Worm (Caenorhabditis elegans) whole organism, midembryonic: Measurements from ENCODE around the gene crn-2.

Experiments
- T22C8.4 ChIP-seq: fragments of 200-800 bp; sonication (Bioruptor generic); IDR thresholded peaks from 2 replicates; pipeline ENCODE4 v1.3.6; 2022; ENCODE audit warnings: missing genetic modification characterization, missing compliant biosample characterization
- cog-1 ChIP-seq: sonication (generic microtip); optimal IDR thresholded peaks from 2 replicates; lab custom pipeline; 2016; ENCODE audit warnings: missing genetic modification characterization, missing compliant biosample characterization
- flt-1 ChIP-seq: fragments of 200-800 bp; sonication (Bioruptor generic); IDR thresholded peaks from 2 replicates; pipeline ENCODE4 v1.3.6; 2022; ENCODE audit warnings: missing genetic modification characterization, missing compliant biosample characterization
- klf-2 ChIP-seq: fragments of 200-800 bp; sonication (Bioruptor generic); conservative IDR thresholded peaks from 2 replicates; pipeline ENCODE4 v1.3.6; 2022; ENCODE audit warnings: missing genetic modification reagents, missing genetic modification characterization, missing compliant biosample characterization
- med-1 ChIP-seq: sonication (generic microtip); optimal IDR thresholded peaks from 2 replicates; lab custom pipeline; 2017; ENCODE audit warnings: missing genetic modification characterization, mild to moderate bottlenecking, missing compliant biosample characterization, antibody characterized with exemption, missing genetic modification reagents; ENCODE audit not compliant: insufficient read depth
- ref-1 ChIP-seq: fragments of 200-800 bp; sonication (Bioruptor generic); conservative IDR thresholded peaks from 2 replicates; pipeline ENCODE4 v1.3.6; 2022; ENCODE audit warnings: missing genetic modification reagents, missing genetic modification characterization, missing compliant biosample characterization
- tab-1 ChIP-seq: fragments of 200-800 bp; sonication (Bioruptor generic); IDR thresholded peaks from 2 replicates; pipeline ENCODE4 v1.3.6; 2022; ENCODE audit warnings: missing genetic modification characterization, missing compliant biosample characterization
- ztf-23 ChIP-seq: fragments of 200-800 bp; sonication (Bioruptor generic); IDR thresholded peaks from 2 replicates; pipeline ENCODE4 v1.3.6; 2022; ENCODE audit warnings: missing genetic modification reagents, missing genetic modification characterization, missing compliant biosample characterization
- ztf-29 ChIP-seq: fragments of 200-800 bp; sonication (Bioruptor generic); IDR thresholded peaks from 2 replicates; pipeline ENCODE4 v1.3.6; 2022; ENCODE audit warnings: missing genetic modification reagents, missing genetic modification characterization, missing compliant biosample characterization

Gene crn-2

DNA sequence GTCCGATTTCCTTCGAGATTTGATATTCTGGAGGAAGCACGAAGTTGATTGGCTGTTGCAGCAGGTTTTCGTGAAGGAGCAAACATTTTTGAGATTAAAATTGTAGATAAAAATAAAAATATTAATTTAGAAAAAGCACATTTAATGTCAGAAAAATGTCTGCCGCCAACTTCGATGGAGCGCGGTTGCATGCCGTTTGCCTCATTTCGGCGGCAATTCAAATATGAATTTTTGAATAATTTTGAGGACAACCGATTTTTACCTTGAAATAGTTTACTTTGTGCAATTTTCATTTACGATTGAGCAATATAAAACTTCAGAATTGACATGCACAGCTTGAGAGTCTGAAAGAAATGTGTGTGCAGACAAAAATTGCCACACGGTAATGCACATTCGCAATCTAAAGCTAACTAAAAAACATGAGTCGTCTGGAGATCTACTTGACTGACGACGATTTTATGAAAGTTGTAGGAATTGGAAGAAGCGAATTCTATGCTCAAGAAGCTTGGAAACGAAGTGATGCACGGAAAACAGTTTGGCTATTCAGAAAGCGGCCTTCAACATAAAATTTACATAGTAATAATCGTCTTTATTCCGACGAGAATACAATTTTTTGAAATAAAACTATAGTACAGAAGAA, 2.1 kb downstream of the crn-2 start, which contains the start of gene zhit-1:
Gene zhit-1, minus strand, starts transcription at position 161 of the 640 bp plus-strand sequence.
- TF ChIP-seq ref-1 (GFP tag; lab: Robert Waterston, UW) (no peak), med-1 (GFP tag; lab: Kevin White, UChicago) (no peak), tab-1 (GFP tag; lab: Robert Waterston, UW) (no peak), flt-1 (no peak), T22C8.4 (no peak), klf-2 (GFP tag; lab: Robert Waterston, UW) (no peak), ztf-23 (GFP tag; lab: Robert Waterston, UW) (no peak), ztf-29 (no peak), cog-1 (tag; lab: Kevin White, UChicago) (no peak)

DNA sequence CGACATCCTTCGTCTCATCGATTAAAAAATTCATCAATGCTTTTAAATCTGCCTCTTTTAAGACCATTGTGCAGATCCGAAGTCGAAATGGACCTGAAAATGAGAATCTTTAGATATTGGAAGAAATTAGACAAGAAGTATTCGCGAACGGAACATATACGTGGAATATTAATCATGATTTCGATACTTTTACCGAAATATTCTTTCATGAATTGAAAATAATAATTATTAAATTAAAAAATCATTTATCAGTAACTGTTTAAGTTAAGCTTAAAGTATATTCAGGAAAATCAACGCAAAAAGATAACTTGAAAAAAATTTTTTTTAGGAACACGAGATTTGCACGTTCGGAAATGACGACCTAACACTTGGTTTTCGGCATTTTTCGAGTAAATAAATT, 6.8 kb downstream of the crn-2 start, which contains the start of gene CD4.8:
Gene CD4.8, minus strand, starts transcription at position 101 of the 400 bp plus-strand sequence.
- TF ChIP-seq tab-1 (GFP tag; lab: Robert Waterston, UW) (no peak), ref-1 (GFP tag; lab: Robert Waterston, UW) (no peak), cog-1 (tag; lab: Kevin White, UChicago) (no peak), ztf-23 (GFP tag; lab: Robert Waterston, UW) (no peak), flt-1 (no peak), klf-2 (GFP tag; lab: Robert Waterston, UW) (no peak), T22C8.4 (no peak), med-1 (GFP tag; lab: Kevin White, UChicago) (no peak)

- no peak for TF ChIP-seq T22C8.4
- TF ChIP-seq ztf-23 (GFP tag; lab: Robert Waterston, UW): no peak
- no peak for TF ChIP-seq med-1 (GFP tag; lab: Kevin White, UChicago)
- no peak for TF ChIP-seq ref-1 (GFP tag; lab: Robert Waterston, UW)
- no peak for TF ChIP-seq flt-1
- no peak for TF ChIP-seq tab-1 (GFP tag; lab: Robert Waterston, UW)
Observed at ce11 chrV:5606255-5606654, 11.8 kb downstream of the crn-2 start, which contains the start of gene CD4.1. CD4.1 (plus strand) TSS chrV:5606555.

ce11 chrV:5610186-5610585, 15.8 kb downstream of the crn-2 start:
- TF ChIP-seq ztf-23 (GFP tag; lab: Robert Waterston, UW) (no peak), flt-1 (no peak), cog-1 (tag; lab: Kevin White, UChicago) (no peak), ref-1 (GFP tag; lab: Robert Waterston, UW) (no peak), ztf-29 (no peak), tab-1 (GFP tag; lab: Robert Waterston, UW) (no peak), klf-2 (GFP tag; lab: Robert Waterston, UW) (no peak), med-1 (GFP tag; lab: Kevin White, UChicago) (no peak), T22C8.4 (no peak)

ce11 chrV:5613109-5613508, 18.7 kb downstream of the crn-2 start, which contains the start of gene lrpc-1:
lrpc-1 (minus strand) TSS chrV:5613209.
- TF ChIP-seq ztf-29: no peak
- TF ChIP-seq ztf-23 (GFP tag; lab: Robert Waterston, UW): 0 out of 2 replicates have a peak, but pooled peaks have one; percentile 13

- no peak for TF ChIP-seq flt-1
- no peak for TF ChIP-seq ref-1 (GFP tag; lab: Robert Waterston, UW)
- no peak for TF ChIP-seq tab-1 (GFP tag; lab: Robert Waterston, UW)
- TF ChIP-seq klf-2 (GFP tag; lab: Robert Waterston, UW): no peak
Observed at ce11 chrV:5614724-5615123, 20.3 kb downstream of the crn-2 start, which contains the start of gene M03E7.3. M03E7.3 (plus strand) TSS chrV:5615024.

DNA sequence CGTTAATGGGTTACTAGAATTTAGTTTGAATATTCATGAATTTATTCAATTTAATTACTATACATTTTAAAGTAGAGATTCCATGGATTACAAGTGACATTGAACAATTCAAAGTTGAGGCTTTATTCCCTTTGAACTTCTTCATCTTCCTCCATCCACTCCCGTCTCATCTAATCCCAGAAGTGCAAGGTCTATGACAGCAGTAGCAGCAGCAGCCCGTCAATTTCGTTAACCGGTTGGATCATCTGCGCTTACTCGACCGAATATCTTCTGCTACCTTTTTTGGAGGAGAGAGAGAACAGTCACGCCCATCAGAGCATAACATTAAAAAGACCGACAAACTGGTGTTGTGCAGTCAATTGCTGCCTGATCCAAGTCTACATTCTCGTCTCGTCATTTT, 22.9 kb downstream of the crn-2 start, which contains the start of gene M03E7.2:
Gene M03E7.2, plus strand, starts transcription at position 301 of the 400 bp plus-strand sequence.
- TF ChIP-seq T22C8.4 (no peak), med-1 (GFP tag; lab: Kevin White, UChicago) (no peak), tab-1 (GFP tag; lab: Robert Waterston, UW) (no peak), ref-1 (GFP tag; lab: Robert Waterston, UW) (no peak), ztf-29 (no peak), flt-1 (no peak), cog-1 (tag; lab: Kevin White, UChicago) (no peak), ztf-23 (GFP tag; lab: Robert Waterston, UW) (no peak), klf-2 (GFP tag; lab: Robert Waterston, UW) (no peak)

- no peak for TF ChIP-seq tab-1 (GFP tag; lab: Robert Waterston, UW)
- TF ChIP-seq T22C8.4: no peak
- no peak for TF ChIP-seq ztf-29
- no peak for TF ChIP-seq cog-1 (tag; lab: Kevin White, UChicago)
- TF ChIP-seq ztf-23 (GFP tag; lab: Robert Waterston, UW): no peak
- no peak for TF ChIP-seq flt-1
Observed at ce11 chrV:5619372-5619771, 25.0 kb downstream of the crn-2 start.

ce11 chrV:5620040-5620439, 25.6 kb downstream of the crn-2 start, which contains the start of gene memb-2:
memb-2 (minus strand) TSS chrV:5620140.
- no peak for TF ChIP-seq flt-1

DNA sequence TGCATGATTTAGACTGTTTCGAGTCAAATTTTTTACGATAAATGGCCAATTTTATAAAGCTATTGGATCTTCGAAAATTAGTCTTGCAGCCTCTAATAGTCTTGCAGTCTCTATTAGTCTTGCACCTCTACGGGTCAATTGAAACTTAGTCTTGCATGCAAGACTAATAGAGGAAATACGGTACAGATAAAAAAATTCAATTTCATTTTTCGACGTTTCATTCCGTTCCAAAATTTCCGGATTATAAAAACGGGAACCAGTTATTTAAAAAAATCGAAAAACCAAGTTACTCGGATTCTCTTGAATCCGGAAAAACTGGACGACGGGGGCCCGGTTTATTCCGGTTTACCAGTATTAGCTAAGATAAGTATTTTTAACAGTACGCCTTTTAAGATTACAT, 27.0 kb downstream of the crn-2 start, which contains the start of gene M03E7.1:
Gene M03E7.1, plus strand, starts transcription at position 301 of the 400 bp plus-strand sequence.
- TF ChIP-seq T22C8.4 (no peak), ztf-23 (GFP tag; lab: Robert Waterston, UW) (no peak), klf-2 (GFP tag; lab: Robert Waterston, UW) (no peak), tab-1 (GFP tag; lab: Robert Waterston, UW) (no peak)
